Fruit fly (Drosophila melanogaster) whole organism, embryonic: ENCODE measurements around the gene Vinc.

ENCODE experiments used
- Bdp1 ChIP-seq: fragments of 200-800 bp; sonication (Bioruptor generic); optimal IDR thresholded peaks from 3 replicates; lab custom pipeline; 2016; ENCODE audit warnings: missing biosample characterization, missing genetic modification characterization
- BtbVII ChIP-seq: fragments of 200-800 bp; sonication (Bioruptor generic); optimal IDR thresholded peaks from 3 replicates; lab custom pipeline; 2017; ENCODE audit warnings: missing biosample characterization, mild to moderate bottlenecking, missing genetic modification characterization
- CG12219 ChIP-seq: fragments of 200-800 bp; sonication (Bioruptor generic); optimal IDR thresholded peaks from 3 replicates; lab custom pipeline; 2018; ENCODE audit warnings: missing biosample characterization, mild to moderate bottlenecking, missing genetic modification characterization
- CG13287 ChIP-seq: fragments of 200-800 bp; sonication (Bioruptor generic); IDR thresholded peaks from 2 replicates; pipeline ENCODE4 v1.3.6; 2022; ENCODE audit warnings: missing biosample characterization, missing genetic modification characterization; ENCODE audit not compliant: partially characterized antibody
- CG18011 ChIP-seq: fragments of 200-800 bp; sonication (Bioruptor generic); optimal IDR thresholded peaks from 2 replicates; lab custom pipeline; 2017; ENCODE audit warnings: missing biosample characterization, missing genetic modification characterization, mild to moderate bottlenecking, moderate library complexity, missing genotype
- CG31224 ChIP-seq: fragments of 200-800 bp; sonication (Bioruptor generic); IDR thresholded peaks from 2 replicates; pipeline ENCODE4 v1.3.6; 2022; ENCODE audit warnings: missing biosample characterization, missing genetic modification characterization
- CG3163 ChIP-seq: fragments of 200-800 bp; sonication (Bioruptor generic); optimal IDR thresholded peaks from 3 replicates; lab custom pipeline; 2016; ENCODE audit warnings: missing biosample characterization, missing genetic modification characterization
- CG32532 ChIP-seq: fragments of 200-800 bp; sonication (Bioruptor generic); IDR thresholded peaks from 2 replicates; pipeline ENCODE4 v1.3.6; 2022; ENCODE audit warnings: missing biosample characterization, missing genetic modification characterization
- CG3995 ChIP-seq: fragments of 200-800 bp; sonication (Bioruptor generic); optimal IDR thresholded peaks from 3 replicates; lab custom pipeline; 2016; ENCODE audit warnings: missing biosample characterization, missing genetic modification characterization
- CG42726 ChIP-seq: fragments of 200-800 bp; sonication (Bioruptor generic); IDR thresholded peaks from 2 replicates; pipeline ENCODE4 v1.3.6; 2022; ENCODE audit warnings: missing biosample characterization, missing genetic modification characterization; ENCODE audit not compliant: partially characterized antibody
- CG4854 ChIP-seq: fragments of 200-800 bp; sonication (Bioruptor generic); optimal IDR thresholded peaks from 2 replicates; lab custom pipeline; 2016; ENCODE audit warnings: missing biosample characterization, missing genetic modification characterization, inconsistent platforms
- CG6654 ChIP-seq: fragments of 200-800 bp; sonication (Bioruptor generic); optimal IDR thresholded peaks from 2 replicates; lab custom pipeline; 2017; ENCODE audit warnings: missing biosample characterization, mild to moderate bottlenecking, missing genetic modification characterization
- CG7271 ChIP-seq: fragments of 200-800 bp; sonication (Bioruptor generic); optimal IDR thresholded peaks from 2 replicates; lab custom pipeline; 2018; ENCODE audit warnings: missing biosample characterization, mild to moderate bottlenecking, missing genetic modification characterization, moderate library complexity
- CG8290 ChIP-seq, 3 experiments: fragments of 200-800 bp; sonication (Bioruptor generic); optimal IDR thresholded peaks; 2 replicates each; lab custom pipeline; 2016 to 2019; ENCODE audit warnings: missing biosample characterization in 3 of 3, missing genetic modification characterization in 3 of 3, mild to moderate bottlenecking in 2 of 3, moderate library complexity in 1 of 3
- CG9727 ChIP-seq: fragments of 200-800 bp; sonication (Bioruptor generic); optimal IDR thresholded peaks from 3 replicates; lab custom pipeline; 2017; ENCODE audit warnings: missing biosample characterization, mild to moderate bottlenecking, missing genetic modification characterization
- D19A ChIP-seq: fragments of 200-800 bp; optimal IDR thresholded peaks from 3 replicates; lab custom pipeline; 2019; ENCODE audit warnings: missing biosample characterization, mild to moderate bottlenecking, missing genetic modification characterization, moderate library complexity
- Doc2 ChIP-seq: fragments of 200-800 bp; sonication (Bioruptor generic); IDR thresholded peaks from 2 replicates; pipeline ENCODE4 v1.3.6; 2022; ENCODE audit warnings: missing biosample characterization, missing genetic modification characterization
- Ets65A ChIP-seq: fragments of 200-800 bp; sonication (Bioruptor generic); peaks from one replicate; lab custom pipeline; 2016; ENCODE audit warnings: missing biosample characterization, missing genetic modification characterization
- Med ChIP-seq: fragments of 200-800 bp; sonication (Bioruptor generic); peaks from one replicate; lab custom pipeline; 2016; ENCODE audit warnings: missing biosample characterization, missing genetic modification characterization, mild to moderate bottlenecking, inconsistent platforms, moderate library complexity
- Pdp1 ChIP-seq, 2 experiments: fragments of 200-800 bp; sonication (Bioruptor generic); optimal IDR thresholded peaks; 3 replicates each; lab custom pipeline; 2016; ENCODE audit warnings: missing biosample characterization in 2 of 2, missing genetic modification characterization in 2 of 2, mild to moderate bottlenecking in 1 of 2, moderate library complexity in 1 of 2
- Stat92E ChIP-seq, 3 experiments: fragments of >200 bp in 2 of 3; fragments of 200-800 bp in 1 of 3; sonication (Bioruptor generic) in 1 of 3; optimal IDR thresholded peaks; 2 replicates each; lab custom pipeline; 2017 to 2019; ENCODE audit warnings: missing biosample characterization in 3 of 3, missing genetic modification characterization in 3 of 3, mild to moderate bottlenecking in 1 of 3, moderate library complexity in 1 of 3
- TFAM ChIP-seq: fragments of 200-800 bp; sonication (Bioruptor generic); optimal IDR thresholded peaks from 2 replicates; lab custom pipeline; 2017; ENCODE audit warnings: missing biosample characterization, missing genetic modification characterization, inconsistent platforms
- aop ChIP-seq: fragments of 200-800 bp; sonication (Bioruptor generic); IDR thresholded peaks from 2 replicates; pipeline ENCODE4 v1.3.6; 2022; ENCODE audit warnings: missing biosample characterization, missing genetic modification characterization
- crol ChIP-seq: fragments of 200-800 bp; sonication (Bioruptor generic); IDR thresholded peaks from 2 replicates; pipeline ENCODE4 v1.3.6; 2022; ENCODE audit warnings: missing biosample characterization, missing genetic modification characterization
- gcm2 ChIP-seq: fragments of 200-800 bp; sonication (Bioruptor generic); optimal IDR thresholded peaks from 2 replicates; lab custom pipeline; 2016; ENCODE audit warnings: missing biosample characterization, missing genetic modification characterization
- hb ChIP-seq: fragments of 200-800 bp; sonication (Bioruptor generic); IDR thresholded peaks from 3 replicates; pipeline ENCODE4 v1.3.6; 2022; ENCODE audit warnings: missing biosample characterization, missing genetic modification characterization; ENCODE audit not compliant: partially characterized antibody
- mld ChIP-seq: fragments of 200-800 bp; sonication (Bioruptor generic); IDR thresholded peaks from 3 replicates; pipeline ENCODE4 v1.3.6; 2022; ENCODE audit warnings: missing biosample characterization, missing genetic modification characterization; ENCODE audit not compliant: partially characterized antibody
- schlank ChIP-seq: fragments of 200-800 bp; sonication (Bioruptor generic); optimal IDR thresholded peaks from 2 replicates; lab custom pipeline; 2018; ENCODE audit warnings: missing biosample characterization, mild to moderate bottlenecking, missing genetic modification characterization
- scrt ChIP-seq: fragments of 200-800 bp; sonication (Bioruptor generic); optimal IDR thresholded peaks from 2 replicates; lab custom pipeline; 2018; ENCODE audit warnings: missing biosample characterization, mild to moderate bottlenecking, missing genetic modification characterization, moderate library complexity
- sens ChIP-seq: fragments of 200-800 bp; sonication (Bioruptor generic); peaks from one replicate; lab custom pipeline; 2016; ENCODE audit warnings: missing biosample characterization, missing genetic modification characterization
- sr ChIP-seq: fragments of 200-800 bp; sonication (Bioruptor generic); IDR thresholded peaks from 3 replicates; pipeline ENCODE4 v1.3.6; 2022; ENCODE audit warnings: missing biosample characterization, missing genetic modification characterization
- sug ChIP-seq: fragments of 200-800 bp; optimal IDR thresholded peaks from 2 replicates; lab custom pipeline; 2019; ENCODE audit warnings: missing biosample characterization, mild to moderate bottlenecking, missing genetic modification characterization, moderate library complexity
- wdn ChIP-seq: fragments of 200-800 bp; sonication (Bioruptor generic); IDR thresholded peaks from 2 replicates; pipeline ENCODE4 v1.3.6; 2022; ENCODE audit warnings: missing biosample characterization, missing genetic modification characterization

Gene Vinc

DNA sequence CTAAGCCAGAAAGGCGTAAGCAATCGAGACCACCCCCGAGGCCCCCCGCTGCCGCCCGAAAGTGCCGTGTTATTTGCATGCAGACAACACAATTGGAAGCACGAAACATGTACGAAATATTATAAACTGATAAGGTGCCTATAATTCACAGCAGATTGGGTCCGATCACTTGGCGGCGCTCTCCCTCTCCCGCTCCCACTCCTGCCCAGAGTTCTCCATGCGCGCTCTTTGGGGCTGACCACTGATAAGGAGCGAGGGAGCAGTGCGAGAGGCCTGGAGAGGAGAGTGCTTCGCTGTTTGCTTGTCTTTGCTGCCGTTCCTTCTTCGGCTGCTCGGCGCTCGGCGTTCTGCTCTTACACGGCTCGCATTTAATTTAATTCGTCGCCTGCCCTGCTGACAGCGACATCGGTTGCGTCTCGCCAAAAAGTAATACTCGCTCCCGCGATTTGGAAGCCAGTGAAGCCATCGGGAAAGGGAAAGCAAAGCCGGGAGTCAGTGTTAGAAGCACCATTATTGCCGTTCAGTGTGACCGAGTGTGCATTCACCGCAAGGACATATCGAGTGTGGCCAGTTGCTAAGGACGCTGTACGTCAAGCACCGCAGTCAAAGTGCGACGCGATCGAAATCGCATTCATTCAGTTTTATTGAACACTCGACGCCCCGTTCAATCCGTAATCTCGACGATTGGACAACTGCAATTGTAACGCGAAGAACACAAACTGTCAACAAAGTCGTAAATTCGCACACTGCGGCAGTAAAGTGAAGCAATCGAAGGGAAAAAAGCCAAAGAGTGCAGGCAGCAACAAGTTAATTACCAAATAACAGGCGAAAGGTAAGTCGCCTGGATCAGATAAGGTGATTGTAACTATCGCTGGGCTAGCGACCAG is 27.9 kb downstream of the Vinc start (continued):
- TF ChIP-seq CG3163: peak; percentile 3
- no peak for TF ChIP-seq CG42726 (GFP tag; lab: Robert Waterston, UW)
- peak; percentile 13; the same call in 1 of the 2 replicates for TF ChIP-seq CG13287 (GFP tag; lab: Robert Waterston, UW)
- peak; percentile 94 for TF ChIP-seq sug (tag; lab: Kevin White, UChicago)
- TF ChIP-seq CG32532 (GFP tag; lab: Robert Waterston, UW): peak; percentile 48; the same call in 1 of the 2 replicates
- TF ChIP-seq wdn (GFP tag; lab: Robert Waterston, UW): no peak
- no peak for TF ChIP-seq aop (GFP tag; lab: Robert Waterston, UW)
- no peak for TF ChIP-seq CG4854 (GFP tag; lab: Kevin White, UChicago)
- TF ChIP-seq CG31224 (GFP tag; lab: Robert Waterston, UW): no peak

DNA sequence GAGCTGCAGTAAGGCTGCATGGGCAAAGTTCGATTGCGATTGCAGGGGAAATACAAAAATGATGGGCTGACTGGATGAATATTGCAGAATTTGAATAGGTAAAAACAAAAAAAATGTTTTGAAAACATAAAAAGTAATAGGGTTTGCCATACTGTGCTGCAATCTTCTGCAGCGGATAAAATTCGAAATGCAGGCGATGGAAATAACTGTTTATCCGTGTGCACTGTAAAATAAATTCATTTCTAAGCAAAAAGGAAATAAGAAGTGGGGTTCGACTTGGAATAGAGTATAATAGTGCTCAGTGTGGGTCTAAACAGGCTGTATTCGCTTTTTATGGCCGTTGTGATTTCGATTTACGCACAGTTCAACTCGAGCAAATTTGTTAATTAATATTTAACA is 28.6 kb downstream of the Vinc start, which contains the start of gene CG14053:
TSS of gene CG14053 (minus strand) at position 101 of the 399 bp plus-strand sequence.
- TF ChIP-seq hb (GFP tag; lab: Robert Waterston, UW) (no peak), CG9727 (GFP tag; lab: Kevin White, UChicago) (no peak), CG7271 (tag; lab: Kevin White, UChicago) (no peak), BtbVII (GFP tag; lab: Kevin White, UChicago) (no peak), sr (GFP tag; lab: Robert Waterston, UW) (no peak), TFAM (GFP tag; lab: Kevin White, UChicago) (no peak), Doc2 (no peak), Bdp1 (GFP tag; lab: Kevin White, UChicago) (no peak), D19A (peak; percentile 23), schlank (tag; lab: Kevin White, UChicago) (no peak), gcm2 (GFP tag; lab: Kevin White, UChicago) (no peak), CG6654 (GFP tag; lab: Kevin White, UChicago) (no peak), CG18011 (GFP tag; lab: Kevin White, UChicago) (no peak), Ets65A (GFP tag; lab: Kevin White, UChicago) (peak; percentile 19), CG12219 (GFP tag; lab: Kevin White, UChicago) (no peak), mld (GFP tag; lab: Robert Waterston, UW) (no peak), CG3995 (GFP tag; lab: Kevin White, UChicago) (no peak)

DNA sequence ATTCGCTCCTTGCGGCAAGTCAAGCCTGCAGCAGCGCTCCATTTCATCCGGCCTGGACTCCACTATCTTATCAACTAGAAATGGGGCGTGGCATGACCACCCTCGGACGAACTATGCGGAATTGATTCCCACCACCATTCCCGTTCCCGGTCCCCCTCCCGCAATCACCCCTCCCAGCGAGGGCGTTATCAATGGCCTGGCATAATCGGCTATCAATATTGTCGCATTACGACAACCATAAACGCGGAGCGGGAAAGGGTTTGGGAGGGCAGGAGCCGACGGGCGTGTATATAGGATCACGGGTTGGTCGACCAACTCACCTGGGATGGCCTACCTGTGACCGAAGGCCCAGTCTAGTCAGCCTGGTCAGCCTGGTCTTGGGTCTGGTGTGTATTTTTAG is 29.2 kb downstream of the Vinc start:
- TF ChIP-seq scrt (GFP tag; lab: Kevin White, UChicago) (no peak), CG12219 (GFP tag; lab: Kevin White, UChicago) (no peak), CG8290 (GFP tag; optimal IDR thresholded peaks at IDR 0.05; lab: Kevin White, UChicago) (no peak), CG8290 (tag; optimal IDR thresholded peaks at IDR 0.05; lab: Kevin White, UChicago) (peak in 1 of 2 experiments; percentile 8), crol (GFP tag; lab: Robert Waterston, UW) (peak; percentile 66), Stat92E (GFP tag; optimal IDR thresholded peaks at IDR 0.05; lab: Kevin White, UChicago) (no peak), sug (tag; lab: Kevin White, UChicago) (peak; percentile 69), Pdp1 (GFP tag; optimal IDR thresholded peaks at IDR 0.05; lab: Kevin White, UChicago) (peak in 1 of 2 experiments; percentile 54), sens (peak; percentile 16), Med (GFP tag; lab: Kevin White, UChicago) (peak; percentile 50)
